Worm (Caenorhabditis elegans) whole organism, early embryonic: Measurements from ENCODE around the gene gphr-1.

ENCODE experiments used
- B0310.2 ChIP-seq: sonication (generic microtip); optimal IDR thresholded peaks from 2 replicates; lab custom pipeline; 2016; ENCODE audit warnings: mild to moderate bottlenecking, missing genetic modification characterization, missing compliant biosample characterization
- aly-1 ChIP-seq: sonication (generic microtip); optimal IDR thresholded peaks from 2 replicates; lab custom pipeline; 2016; ENCODE audit warnings: missing genetic modification characterization, missing compliant biosample characterization
- ama-1 ChIP-seq: fragments of 150-350 bp; optimal IDR thresholded peaks from 2 replicates; lab custom pipeline; 2014
- ceh-13 ChIP-seq: fragments of 200-800 bp; sonication (Bioruptor generic); optimal IDR thresholded peaks from 2 replicates; lab custom pipeline; 2018; ENCODE audit warnings: mild to moderate bottlenecking, missing genetic modification characterization, missing compliant biosample characterization
- ets-7 ChIP-seq: sonication (generic microtip); optimal IDR thresholded peaks from 2 replicates; lab custom pipeline; 2016; ENCODE audit warnings: missing genotype, missing genetic modification characterization, missing compliant biosample characterization
- flt-1 ChIP-seq: fragments of 200-800 bp; sonication (Bioruptor generic); IDR thresholded peaks from 2 replicates; pipeline ENCODE4 v1.3.6; 2022; ENCODE audit warnings: missing genetic modification characterization, missing compliant biosample characterization
- hmbx-1 ChIP-seq: sonication (generic microtip); optimal IDR thresholded peaks from 2 replicates; lab custom pipeline; 2016; ENCODE audit warnings: mild to moderate bottlenecking, missing genetic modification characterization, missing compliant biosample characterization
- hmg-4 ChIP-seq: fragments of 200-800 bp; sonication (Bioruptor generic); optimal IDR thresholded peaks from 2 replicates; lab custom pipeline; 2018; ENCODE audit warnings: mild to moderate bottlenecking, missing genetic modification characterization, missing compliant biosample characterization
- hnd-1 ChIP-seq: sonication (generic microtip); optimal IDR thresholded peaks from 2 replicates; lab custom pipeline; 2016; ENCODE audit warnings: missing genetic modification characterization, missing compliant biosample characterization
- pes-1 ChIP-seq: fragments of 200-800 bp; sonication (Bioruptor generic); IDR thresholded peaks from 2 replicates; pipeline ENCODE4 v1.3.6; 2022; ENCODE audit warnings: missing genetic modification reagents, missing genetic modification characterization, missing compliant biosample characterization
- sea-1 ChIP-seq: fragments of 200-800 bp; sonication (Bioruptor generic); conservative IDR thresholded peaks from 2 replicates; pipeline ENCODE4 v1.3.6; 2022; ENCODE audit warnings: missing genetic modification characterization, missing compliant biosample characterization
- tbx-11 ChIP-seq: fragments of 200-800 bp; sonication (Bioruptor generic); IDR thresholded peaks from 2 replicates; pipeline ENCODE4 v1.3.6; 2022; ENCODE audit warnings: missing genetic modification characterization, missing compliant biosample characterization
- tbx-37 ChIP-seq: fragments of 200-800 bp; sonication (Bioruptor generic); conservative IDR thresholded peaks from 2 replicates; pipeline ENCODE4 v1.3.6; 2022; ENCODE audit warnings: missing genetic modification reagents, missing genetic modification characterization, missing compliant biosample characterization

- TF ChIP-seq ama-1 (lab: Kevin White, UChicago) (no peak), B0310.2 (tag; lab: Kevin White, UChicago) (no peak), aly-1 (tag; lab: Kevin White, UChicago) (no peak), ceh-13 (no peak), tbx-11 (GFP tag; lab: Robert Waterston, UW) (no peak), pes-1 (GFP tag; lab: Robert Waterston, UW) (no peak), hmbx-1 (tag; lab: Kevin White, UChicago) (no peak), sea-1 (no peak), ets-7 (no peak), tbx-37 (GFP tag; lab: Robert Waterston, UW) (no peak), hmg-4 (no peak), hnd-1 (tag; lab: Kevin White, UChicago) (no peak), flt-1 (GFP tag; lab: Robert Waterston, UW) (no peak)
Measured at ce11 chrIII:12247329-12247728, 28.5 kb downstream of the gphr-1 start.
